Worm (Caenorhabditis elegans) whole organism, L4/young adult: ENCODE measurements around the gene egl-20.

Experiments
- W03F9.2 ChIP-seq: fragments of 150-350 bp; optimal IDR thresholded peaks from 2 replicates; lab custom pipeline; 2014; ENCODE audit warnings: missing biosample characterization, missing genetic modification characterization
- him-1 ChIP-seq: sonication (generic microtip); optimal IDR thresholded peaks from 2 replicates; lab custom pipeline; 2016; ENCODE audit warnings: missing genotype, missing genetic modification reagents, missing genetic modification characterization, missing compliant biosample characterization

DNA sequence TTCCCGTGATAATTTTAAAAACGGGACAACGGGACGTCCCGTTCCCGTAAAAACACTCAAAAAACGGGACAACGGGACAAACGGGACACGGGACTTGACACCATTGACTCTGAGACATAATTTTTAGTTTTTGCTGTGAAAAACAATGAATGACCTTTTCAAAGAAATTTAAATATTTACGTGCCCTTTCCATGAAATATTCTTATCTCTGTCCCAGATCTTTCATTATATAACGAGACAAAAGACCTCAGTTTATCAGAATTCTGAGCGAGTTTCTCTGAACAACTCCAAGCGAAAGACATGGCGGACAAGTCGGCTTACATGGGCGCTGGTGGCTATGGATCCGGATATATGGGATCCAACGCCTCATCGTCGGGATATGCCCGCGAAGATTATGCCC is 28.4 kb upstream of the egl-20 start, which contains the start of gene nspd-2:
- TF ChIP-seq him-1 (tag; lab: Kevin White, UChicago) (no peak), W03F9.2 (tag; lab: Kevin White, UChicago) (no peak)
